Worm (Caenorhabditis elegans): ENCODE results near the gene srz-78.
A peak's percentile ranks its signal among the peaks of the same experiment; 100 is the strongest.

Gene srz-78

DNA sequence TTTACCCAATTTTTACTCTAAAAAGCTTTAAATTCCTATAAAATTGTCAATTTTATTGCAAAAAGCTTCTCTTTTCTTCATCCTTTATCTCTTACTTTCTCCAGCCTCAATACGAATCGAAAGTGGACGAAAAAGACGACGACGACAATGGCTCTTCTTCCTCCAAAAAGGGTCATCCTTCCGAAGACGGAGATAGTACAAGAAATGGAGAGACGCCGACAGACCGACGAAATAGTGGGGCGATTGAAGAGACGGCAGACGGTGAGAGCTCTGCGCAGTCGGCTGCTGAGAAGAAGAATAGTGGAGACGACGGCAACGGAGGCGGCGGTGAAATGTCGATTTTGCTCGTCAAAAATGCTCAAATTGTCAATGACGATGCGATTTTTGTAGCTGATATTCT lies 27.8 kb downstream of the srz-78 start (continued):
- TF ChIP-seq efl-1 (optimal IDR thresholded peaks at IDR 0.05) (peak; percentile 76 to 91), efl-1 (GFP tag; optimal IDR thresholded peaks at IDR 0.05 in 1 of 2) (peak; percentile 26 to 89)

ce11 chrIV:3520374-3520773 lies 28.8 kb downstream of the srz-78 start:
- TF ChIP-seq fos-1 (tag; optimal IDR thresholded peaks at IDR 0.05) (no peak), lsy-2 (tag; optimal IDR thresholded peaks at IDR 0.05) (peak in 1 of 2 experiments; percentile 10), elt-2 (tag; optimal IDR thresholded peaks at IDR 0.05) (no peak), egl-13 (tag; optimal IDR thresholded peaks at IDR 0.05) (no peak), ceh-63 (GFP tag; optimal IDR thresholded peaks at IDR 0.05) (no peak), hpl-2 (GFP tag; optimal IDR thresholded peaks at IDR 0.05) (no peak), egl-27 (tag; optimal IDR thresholded peaks at IDR 0.05) (no peak), hlh-17 (GFP tag; optimal IDR thresholded peaks at IDR 0.05; ENCODE audit: borderline replicate concordance) (no peak), irx-1 (tag; optimal IDR thresholded peaks at IDR 0.05) (no peak), skn-1 (tag; optimal IDR thresholded peaks at IDR 0.05) (peak; percentile 70), nhr-20 (tag; optimal IDR thresholded peaks at IDR 0.05) (no peak), lin-39 (tag; optimal IDR thresholded peaks at IDR 0.05) (no peak), ceh-90 (tag; optimal IDR thresholded peaks at IDR 0.05) (peak; percentile 1), ztf-11 (tag; optimal IDR thresholded peaks at IDR 0.05) (no peak), efl-1 (optimal IDR thresholded peaks at IDR 0.05) (peak in 1 of 2 experiments; percentile 10), efl-1 (GFP tag; optimal IDR thresholded peaks at IDR 0.05 in 1 of 2) (no peak), ceh-82 (tag; optimal IDR thresholded peaks at IDR 0.05) (peak; percentile 23 to 66 (median 33)), sptf-1 (tag; optimal IDR thresholded peaks at IDR 0.05) (no peak), nhr-237 (tag; optimal IDR thresholded peaks at IDR 0.05) (no peak), lin-14 (GFP tag; optimal IDR thresholded peaks at IDR 0.05) (peak; percentile 28), zip-4 (GFP tag; optimal IDR thresholded peaks at IDR 0.05) (peak; percentile 64), pag-3 (tag; optimal IDR thresholded peaks at IDR 0.05; ENCODE audit: borderline replicate concordance, insufficient read depth) (no peak), nhr-47 (tag; optimal IDR thresholded peaks at IDR 0.05) (no peak), fkh-4 (tag; optimal IDR thresholded peaks at IDR 0.05; ENCODE audit: borderline replicate concordance) (no peak)

ce11 chrIV:3520957-3521356 lies 29.4 kb downstream of the srz-78 start:
- no peak for TF ChIP-seq ama-1 (optimal IDR thresholded peaks at IDR 0.05)
- peak in 1 of 3 experiments; percentile 38 for TF ChIP-seq ceh-82 (tag; optimal IDR thresholded peaks at IDR 0.05)
- TF ChIP-seq nhr-28 (tag; optimal IDR thresholded peaks at IDR 0.05), result no peak
- peak; percentile 31 for TF ChIP-seq nhr-71 (tag; optimal IDR thresholded peaks at IDR 0.05)
- TF ChIP-seq egl-13 (tag; optimal IDR thresholded peaks at IDR 0.05), result peak; percentile 44
- peak; percentile 12 for TF ChIP-seq unc-86 (tag; optimal IDR thresholded peaks at IDR 0.05)
- peak; percentile 73 for TF ChIP-seq lin-14 (GFP tag; optimal IDR thresholded peaks at IDR 0.05)
- peak; percentile 13 for TF ChIP-seq xbp-1 (tag; optimal IDR thresholded peaks at IDR 0.05)
- TF ChIP-seq sox-4 (tag; optimal IDR thresholded peaks at IDR 0.05), result no peak
- peak; percentile 38 for TF ChIP-seq fkh-10 (GFP tag; optimal IDR thresholded peaks at IDR 0.05)
- TF ChIP-seq nhr-47 (tag; optimal IDR thresholded peaks at IDR 0.05), result peak; percentile 27
- TF ChIP-seq mab-9 (GFP tag; IDR thresholded peaks at IDR 0.05), result 0 out of 2 replicates have a peak, but pooled peaks have one; percentile 26
- TF ChIP-seq swsn-7 (tag; optimal IDR thresholded peaks at IDR 0.05), result peak; percentile 14
- TF ChIP-seq efl-1 (optimal IDR thresholded peaks at IDR 0.05), result no peak
- peak in 1 of 2 experiments; percentile 72 for TF ChIP-seq efl-1 (GFP tag; optimal IDR thresholded peaks at IDR 0.05 in 1 of 2)
- peak; percentile 61 for TF ChIP-seq dsc-1 (tag; optimal IDR thresholded peaks at IDR 0.05)
- TF ChIP-seq tbx-2 (tag; optimal IDR thresholded peaks at IDR 0.05), result peak; percentile 27
- TF ChIP-seq mef-2 (tag; optimal IDR thresholded peaks at IDR 0.05), result no peak

- TF ChIP-seq xbp-1 (tag; optimal IDR thresholded peaks at IDR 0.05), result no peak
- no peak for TF ChIP-seq tbx-2 (tag; optimal IDR thresholded peaks at IDR 0.05)
- no peak for TF ChIP-seq ceh-90 (tag; optimal IDR thresholded peaks at IDR 0.05)
- TF ChIP-seq Y116A8C.19 (tag; optimal IDR thresholded peaks at IDR 0.05; ENCODE audit: borderline replicate concordance), result no peak
- peak; percentile 47 for TF ChIP-seq blmp-1 (tag; optimal IDR thresholded peaks at IDR 0.05)
- peak; percentile 26 for TF ChIP-seq lin-14 (GFP tag; optimal IDR thresholded peaks at IDR 0.05)
Observed at ce11 chrIV:3521710-3522109, 30.1 kb downstream of the srz-78 start.
